Fruit fly (Drosophila melanogaster) whole organism, larva: ENCODE measurements around the gene tctn.

Experiments used
- noc ChIP-seq: fragments of 200-800 bp; sonication (Bioruptor generic); optimal IDR thresholded peaks from 3 replicates; lab custom pipeline; 2019; ENCODE audit warnings: missing biosample characterization, mild to moderate bottlenecking, missing genetic modification characterization, moderate library complexity

Gene tctn

dm6 chr2L:6118212-6118611 lies 12.2 kb downstream of the tctn start, which contains the start of gene CG31642:
Gene CG31642, plus strand, starts transcription at chr2L:6118512.
- TF ChIP-seq noc: no peak

dm6 chr2L:6110781-6111180 lies 19.7 kb downstream of the tctn start:
- TF ChIP-seq noc: no peak

- no peak for TF ChIP-seq noc
These were observed 21.1 kb downstream of the tctn start for dm6 chr2L:6109313-6109847.

dm6 chr2L:6100202-6100689 lies 30.2 kb downstream of the tctn start, which contains the start of gene stai:
Gene stai, plus strand, starts transcription at chr2L:6100377.
- no peak for TF ChIP-seq noc

dm6 chr2L:6099270-6099644 lies 31.2 kb downstream of the tctn start:
- no peak for TF ChIP-seq noc

- TF ChIP-seq noc: peak; percentile 56
These were observed 31.8 kb downstream of the tctn start, which contains the start of gene CG9175 for dm6 chr2L:6098479-6099269. Gene CG9175, minus strand, starts transcription at chr2L:6098966.

- no peak for TF ChIP-seq noc
These were observed 38.2 kb downstream of the tctn start for dm6 chr2L:6092300-6092699.

dm6 chr2L:6090786-6091716 lies 39.4 kb downstream of the tctn start, which contains the start of gene CG45075:
Gene CG45075, plus strand, starts transcription at chr2L:6091412.
- TF ChIP-seq noc: no peak

dm6 chr2L:6090365-6090764 lies 40.1 kb downstream of the tctn start:
- peak; percentile 22 for TF ChIP-seq noc

- TF ChIP-seq noc: no peak
These were observed 40.8 kb downstream of the tctn start for dm6 chr2L:6089604-6090198.

- peak; percentile 65 for TF ChIP-seq noc
These were observed 41.8 kb downstream of the tctn start for dm6 chr2L:6088371-6089365.

- TF ChIP-seq noc: no peak
These were observed 42.8 kb downstream of the tctn start for dm6 chr2L:6087685-6088084.

dm6 chr2L:6086771-6087170 lies 43.7 kb downstream of the tctn start:
- TF ChIP-seq noc: no peak

- peak; percentile 58 for TF ChIP-seq noc
These were observed 44.6 kb downstream of the tctn start for dm6 chr2L:6085733-6086317.

- no peak for TF ChIP-seq noc
These were observed 45.8 kb downstream of the tctn start for dm6 chr2L:6084694-6085093.
